Worm (Caenorhabditis elegans): ENCODE data around the gene F40B5.2.

ce11 chrX:8341675-8342074 is 26.0 kb upstream of the F40B5.2 start, which contains the start of gene F55E10.1:
- TF ChIP-seq nhr-28 (tag; optimal IDR thresholded peaks at IDR 0.05) (no peak), unc-39 (tag; optimal IDR thresholded peaks at IDR 0.05) (no peak), ceh-83 (GFP tag; optimal IDR thresholded peaks at IDR 0.05) (no peak), snpc-4 (tag; optimal IDR thresholded peaks at IDR 0.05) (no peak), nhr-76 (tag; optimal IDR thresholded peaks at IDR 0.05) (no peak), unc-62 (GFP tag; optimal IDR thresholded peaks at IDR 0.05) (no peak), ztf-11 (tag; optimal IDR thresholded peaks at IDR 0.05) (no peak), drap-1 (GFP tag; optimal IDR thresholded peaks at IDR 0.05) (no peak)

Measured in whole organism, mixed stage, embryonic.